Worm (Caenorhabditis elegans) whole organism, early embryonic: ENCODE results near the gene F46F5.13.

Experiments
- B0310.2 ChIP-seq: sonication (generic microtip); optimal IDR thresholded peaks from 2 replicates; lab custom pipeline; 2016; ENCODE audit warnings: mild to moderate bottlenecking, missing genetic modification characterization, missing compliant biosample characterization
- F13C5.2 ChIP-seq: sonication (generic microtip); optimal IDR thresholded peaks from 2 replicates; lab custom pipeline; 2017; ENCODE audit warnings: mild to moderate bottlenecking, missing genetic modification characterization, inconsistent platforms, missing compliant biosample characterization
- aly-1 ChIP-seq: sonication (generic microtip); optimal IDR thresholded peaks from 2 replicates; lab custom pipeline; 2016; ENCODE audit warnings: missing genetic modification characterization, missing compliant biosample characterization
- ama-1 ChIP-seq: fragments of 150-350 bp; optimal IDR thresholded peaks from 2 replicates; lab custom pipeline; 2014
- ceh-13 ChIP-seq: fragments of 200-800 bp; sonication (Bioruptor generic); optimal IDR thresholded peaks from 2 replicates; lab custom pipeline; 2018; ENCODE audit warnings: mild to moderate bottlenecking, missing genetic modification characterization, missing compliant biosample characterization
- ceh-36 ChIP-seq: sonication (generic microtip); optimal IDR thresholded peaks from 2 replicates; lab custom pipeline; 2016; ENCODE audit warnings: missing genetic modification characterization, inconsistent platforms, missing compliant biosample characterization
- ets-7 ChIP-seq: sonication (generic microtip); optimal IDR thresholded peaks from 2 replicates; lab custom pipeline; 2016; ENCODE audit warnings: missing genotype, missing genetic modification characterization, missing compliant biosample characterization
- flt-1 ChIP-seq: fragments of 200-800 bp; sonication (Bioruptor generic); IDR thresholded peaks from 2 replicates; pipeline ENCODE4 v1.3.6; 2022; ENCODE audit warnings: missing genetic modification characterization, missing compliant biosample characterization
- hmbx-1 ChIP-seq: sonication (generic microtip); optimal IDR thresholded peaks from 2 replicates; lab custom pipeline; 2016; ENCODE audit warnings: mild to moderate bottlenecking, missing genetic modification characterization, missing compliant biosample characterization
- hmg-4 ChIP-seq: fragments of 200-800 bp; sonication (Bioruptor generic); optimal IDR thresholded peaks from 2 replicates; lab custom pipeline; 2018; ENCODE audit warnings: mild to moderate bottlenecking, missing genetic modification characterization, missing compliant biosample characterization
- hnd-1 ChIP-seq: sonication (generic microtip); optimal IDR thresholded peaks from 2 replicates; lab custom pipeline; 2016; ENCODE audit warnings: missing genetic modification characterization, missing compliant biosample characterization
- pes-1 ChIP-seq: fragments of 200-800 bp; sonication (Bioruptor generic); IDR thresholded peaks from 2 replicates; pipeline ENCODE4 v1.3.6; 2022; ENCODE audit warnings: missing genetic modification reagents, missing genetic modification characterization, missing compliant biosample characterization
- scrt-1 ChIP-seq: fragments of 200-800 bp; sonication (Bioruptor generic); IDR thresholded peaks from 2 replicates; pipeline ENCODE4 v1.3.6; 2022; ENCODE audit warnings: missing genetic modification characterization, missing compliant biosample characterization
- sea-1 ChIP-seq: fragments of 200-800 bp; sonication (Bioruptor generic); conservative IDR thresholded peaks from 2 replicates; pipeline ENCODE4 v1.3.6; 2022; ENCODE audit warnings: missing genetic modification characterization, missing compliant biosample characterization
- tbx-11 ChIP-seq: fragments of 200-800 bp; sonication (Bioruptor generic); IDR thresholded peaks from 2 replicates; pipeline ENCODE4 v1.3.6; 2022; ENCODE audit warnings: missing genetic modification characterization, missing compliant biosample characterization
- tbx-37 ChIP-seq: fragments of 200-800 bp; sonication (Bioruptor generic); conservative IDR thresholded peaks from 2 replicates; pipeline ENCODE4 v1.3.6; 2022; ENCODE audit warnings: missing genetic modification reagents, missing genetic modification characterization, missing compliant biosample characterization
- tra-4 ChIP-seq: sonication (generic microtip); optimal IDR thresholded peaks from 2 replicates; lab custom pipeline; 2017; ENCODE audit warnings: missing genetic modification characterization, missing compliant biosample characterization

The F46F5.13 gene

DNA sequence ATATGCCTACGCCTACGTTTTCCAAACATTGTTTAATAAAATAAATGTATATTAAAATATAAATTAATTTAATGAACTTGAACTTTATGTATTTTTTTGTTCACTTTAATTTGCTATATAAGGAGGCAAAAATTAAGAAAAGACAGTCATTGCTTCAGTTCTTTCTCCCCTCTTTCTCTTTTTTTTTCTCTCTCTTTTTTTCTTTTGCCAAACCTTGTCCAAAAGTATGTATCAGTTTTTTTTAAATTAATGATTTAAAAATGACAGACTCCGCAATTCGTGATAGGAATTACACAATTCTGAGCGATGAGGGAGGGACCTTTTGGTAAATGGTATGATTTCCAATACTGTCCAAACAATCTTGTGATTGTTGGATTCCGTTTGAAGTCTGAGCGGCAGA is at the start of gene F46F5.13:
TSS of gene F46F5.13 (plus strand) at position 301 of the 400 bp plus-strand sequence.
- no peak for TF ChIP-seq hmbx-1 (tag; lab: Kevin White, UChicago)
- no peak for TF ChIP-seq flt-1 (GFP tag; lab: Robert Waterston, UW)
- no peak for TF ChIP-seq tbx-37 (GFP tag; lab: Robert Waterston, UW)

ce11 chrII:753469-753868 is 49.6 kb upstream of the F46F5.13 start:
- no peak for TF ChIP-seq hmg-4
- TF ChIP-seq aly-1 (tag; lab: Kevin White, UChicago), result no peak
- no peak for TF ChIP-seq F13C5.2 (tag; lab: Kevin White, UChicago)
- TF ChIP-seq ets-7 (tag; lab: Kevin White, UChicago), result no peak
- TF ChIP-seq ceh-13 (GFP tag; lab: Kevin White, UChicago), result no peak
- TF ChIP-seq hnd-1 (tag; lab: Kevin White, UChicago), result no peak
- TF ChIP-seq tra-4, result no peak
- TF ChIP-seq flt-1 (GFP tag; lab: Robert Waterston, UW), result no peak
- no peak for TF ChIP-seq hmbx-1 (tag; lab: Kevin White, UChicago)
- TF ChIP-seq tbx-11 (GFP tag; lab: Robert Waterston, UW), result no peak
- no peak for TF ChIP-seq pes-1 (GFP tag; lab: Robert Waterston, UW)
- TF ChIP-seq scrt-1 (GFP tag; lab: Robert Waterston, UW), result no peak
- no peak for TF ChIP-seq ceh-36
- no peak for TF ChIP-seq tbx-37 (GFP tag; lab: Robert Waterston, UW)
- no peak for TF ChIP-seq B0310.2 (tag; lab: Kevin White, UChicago)

DNA sequence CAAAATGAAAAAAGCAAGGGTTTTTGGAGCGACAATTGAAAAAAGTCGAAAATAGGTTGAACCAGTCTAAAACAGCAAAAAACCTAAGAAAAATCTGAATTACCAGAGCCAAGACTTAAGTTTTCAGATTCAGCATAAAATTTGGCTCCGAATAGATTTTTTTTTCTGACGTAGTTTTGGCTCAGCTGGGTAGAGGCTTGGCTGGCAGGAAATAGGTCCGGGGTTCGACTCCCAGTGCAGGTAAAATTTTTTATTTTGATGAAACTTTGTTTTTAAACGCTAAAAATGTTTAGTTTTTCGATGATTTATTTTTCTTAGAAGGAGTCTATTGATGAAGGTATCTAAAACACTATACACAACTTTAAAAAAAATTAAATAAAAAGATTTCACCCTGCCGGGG is 48.1 kb upstream of the F46F5.13 start:
- no peak for TF ChIP-seq ceh-13 (GFP tag; lab: Kevin White, UChicago)

- no peak for TF ChIP-seq B0310.2 (tag; lab: Kevin White, UChicago)
- TF ChIP-seq ama-1 (lab: Kevin White, UChicago), result no peak
- TF ChIP-seq hnd-1 (tag; lab: Kevin White, UChicago), result no peak
- TF ChIP-seq ceh-13 (GFP tag; lab: Kevin White, UChicago), result no peak
- no peak for TF ChIP-seq tra-4
- no peak for TF ChIP-seq aly-1 (tag; lab: Kevin White, UChicago)
- no peak for TF ChIP-seq ets-7 (tag; lab: Kevin White, UChicago)
- no peak for TF ChIP-seq tbx-37 (GFP tag; lab: Robert Waterston, UW)
- TF ChIP-seq F13C5.2 (tag; lab: Kevin White, UChicago), result no peak
- no peak for TF ChIP-seq pes-1 (GFP tag; lab: Robert Waterston, UW)
Observed at ce11 chrII:756161-756560, 46.9 kb upstream of the F46F5.13 start.

DNA sequence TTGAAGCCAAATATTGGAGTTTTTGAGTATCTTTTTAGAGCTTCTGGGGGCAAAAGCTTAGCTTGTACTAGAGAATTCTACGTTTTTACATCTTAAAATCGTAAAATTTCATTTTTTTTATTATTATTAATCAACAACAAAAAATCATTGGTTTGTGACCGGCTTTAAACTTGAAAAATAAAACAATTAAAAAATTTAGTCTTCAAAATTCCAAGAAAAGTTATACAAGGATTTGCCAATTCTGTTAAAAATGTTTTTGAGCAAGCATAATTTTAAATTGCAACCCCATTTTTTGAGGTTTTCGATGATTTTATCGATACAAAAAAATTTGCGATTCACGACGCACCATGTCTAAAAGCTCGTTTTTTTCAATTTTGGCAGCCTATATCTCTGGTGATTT is 45.9 kb upstream of the F46F5.13 start:
- no peak for TF ChIP-seq tbx-37 (GFP tag; lab: Robert Waterston, UW)
- no peak for TF ChIP-seq ama-1 (lab: Kevin White, UChicago)
- no peak for TF ChIP-seq ceh-13 (GFP tag; lab: Kevin White, UChicago)
- TF ChIP-seq F13C5.2 (tag; lab: Kevin White, UChicago), result no peak
- TF ChIP-seq sea-1 (GFP tag; lab: Robert Waterston, UW), result no peak
- no peak for TF ChIP-seq aly-1 (tag; lab: Kevin White, UChicago)
- no peak for TF ChIP-seq B0310.2 (tag; lab: Kevin White, UChicago)
- no peak for TF ChIP-seq hnd-1 (tag; lab: Kevin White, UChicago)
- TF ChIP-seq hmbx-1 (tag; lab: Kevin White, UChicago), result no peak
- no peak for TF ChIP-seq flt-1 (GFP tag; lab: Robert Waterston, UW)
- TF ChIP-seq hmg-4, result no peak
- TF ChIP-seq tbx-11 (GFP tag; lab: Robert Waterston, UW), result no peak
- TF ChIP-seq scrt-1 (GFP tag; lab: Robert Waterston, UW), result no peak
- no peak for TF ChIP-seq ceh-36
- no peak for TF ChIP-seq ets-7 (tag; lab: Kevin White, UChicago)

DNA sequence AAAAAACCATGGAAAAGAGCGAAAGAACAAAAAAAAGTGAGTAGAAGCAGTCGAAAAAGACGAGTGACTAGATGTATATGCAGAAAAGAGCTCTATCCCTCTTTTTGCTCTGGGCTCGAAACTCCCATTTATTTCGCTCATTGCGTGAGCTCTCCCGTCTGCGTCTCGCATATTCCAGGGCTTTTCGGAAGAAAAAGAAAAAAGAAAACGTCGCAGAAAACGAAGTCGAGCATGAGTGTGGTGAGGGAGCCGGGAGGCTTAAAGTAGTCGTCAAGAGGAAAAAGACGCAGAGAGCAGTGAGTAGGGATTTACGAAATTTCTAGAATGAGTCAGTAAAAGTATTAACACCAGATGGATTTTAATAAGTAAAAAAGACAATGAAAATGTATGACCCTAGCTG is 43.3 kb upstream of the F46F5.13 start:
- no peak for TF ChIP-seq ama-1 (lab: Kevin White, UChicago)
- no peak for TF ChIP-seq tra-4
- no peak for TF ChIP-seq tbx-37 (GFP tag; lab: Robert Waterston, UW)
- no peak for TF ChIP-seq ets-7 (tag; lab: Kevin White, UChicago)
- no peak for TF ChIP-seq tbx-11 (GFP tag; lab: Robert Waterston, UW)
- no peak for TF ChIP-seq ceh-36
- no peak for TF ChIP-seq flt-1 (GFP tag; lab: Robert Waterston, UW)
- no peak for TF ChIP-seq pes-1 (GFP tag; lab: Robert Waterston, UW)
- no peak for TF ChIP-seq F13C5.2 (tag; lab: Kevin White, UChicago)
- no peak for TF ChIP-seq ceh-13 (GFP tag; lab: Kevin White, UChicago)
- no peak for TF ChIP-seq sea-1 (GFP tag; lab: Robert Waterston, UW)
- TF ChIP-seq aly-1 (tag; lab: Kevin White, UChicago), result no peak
- no peak for TF ChIP-seq scrt-1 (GFP tag; lab: Robert Waterston, UW)
- TF ChIP-seq hmg-4, result no peak

ce11 chrII:760276-760675 is 42.8 kb upstream of the F46F5.13 start:
- TF ChIP-seq hmbx-1 (tag; lab: Kevin White, UChicago), result no peak
- no peak for TF ChIP-seq pes-1 (GFP tag; lab: Robert Waterston, UW)
- TF ChIP-seq tbx-37 (GFP tag; lab: Robert Waterston, UW), result no peak
- TF ChIP-seq scrt-1 (GFP tag; lab: Robert Waterston, UW), result no peak
- TF ChIP-seq tra-4, result no peak
- TF ChIP-seq F13C5.2 (tag; lab: Kevin White, UChicago), result no peak
- TF ChIP-seq ceh-36, result no peak
- no peak for TF ChIP-seq aly-1 (tag; lab: Kevin White, UChicago)
- no peak for TF ChIP-seq ceh-13 (GFP tag; lab: Kevin White, UChicago)

- no peak for TF ChIP-seq hnd-1 (tag; lab: Kevin White, UChicago)
Observed at ce11 chrII:762942-763341, 40.2 kb upstream of the F46F5.13 start.
